Worm (Caenorhabditis elegans) whole organism, late embryonic: ENCODE data around the gene gtf-2A2.

Experiments used
- C38D4.7 ChIP-seq: fragments of 200-800 bp; sonication (Bioruptor generic); optimal IDR thresholded peaks from 2 replicates; lab custom pipeline; 2018; ENCODE audit warnings: mild to moderate bottlenecking, missing genetic modification characterization, moderate library complexity, missing compliant biosample characterization
- F13H6.1 ChIP-seq: sonication (generic microtip); optimal IDR thresholded peaks from 2 replicates; lab custom pipeline; 2016; ENCODE audit warnings: missing genetic modification characterization, missing compliant biosample characterization
- K02D7.2 ChIP-seq: sonication (generic microtip); optimal IDR thresholded peaks from 2 replicates; lab custom pipeline; 2017; ENCODE audit warnings: mild to moderate bottlenecking, missing genetic modification characterization, missing compliant biosample characterization
- K09A11.1 ChIP-seq: sonication (generic microtip); optimal IDR thresholded peaks from 2 replicates; lab custom pipeline; 2017; ENCODE audit warnings: antibody characterized with exemption, mild to moderate bottlenecking, missing genetic modification characterization, missing compliant biosample characterization; ENCODE audit not compliant: insufficient read depth
- ama-1 ChIP-seq: fragments of 150-350 bp; optimal IDR thresholded peaks from 2 replicates; lab custom pipeline; 2014
- ceh-14 ChIP-seq: sonication (generic microtip); optimal IDR thresholded peaks from 2 replicates; lab custom pipeline; 2016; ENCODE audit warnings: missing genotype, missing genetic modification characterization, missing compliant biosample characterization
- ceh-18 ChIP-seq: sonication (generic microtip); optimal IDR thresholded peaks from 2 replicates; lab custom pipeline; 2016; ENCODE audit warnings: missing genetic modification characterization, missing compliant biosample characterization
- ceh-22 ChIP-seq: sonication (generic microtip); optimal IDR thresholded peaks from 2 replicates; lab custom pipeline; 2017; ENCODE audit warnings: missing biosample characterization, missing genetic modification characterization
- ceh-31 ChIP-seq: sonication (generic microtip); optimal IDR thresholded peaks from 2 replicates; lab custom pipeline; 2016; ENCODE audit warnings: missing genetic modification characterization, missing compliant biosample characterization
- ceh-34 ChIP-seq: sonication (generic microtip); optimal IDR thresholded peaks from 2 replicates; lab custom pipeline; 2016; ENCODE audit warnings: mild to moderate bottlenecking, missing genetic modification characterization, missing compliant biosample characterization
- ceh-45 ChIP-seq: fragments of 200-800 bp; sonication (Bioruptor generic); IDR thresholded peaks from 2 replicates; pipeline ENCODE4 v1.3.6; 2022; ENCODE audit warnings: missing genetic modification reagents, missing genetic modification characterization, missing compliant biosample characterization
- ceh-48 ChIP-seq: sonication (generic microtip); optimal IDR thresholded peaks from 2 replicates; lab custom pipeline; 2016; ENCODE audit warnings: missing genetic modification characterization, inconsistent platforms, missing compliant biosample characterization
- ceh-9 ChIP-seq: sonication (generic microtip); optimal IDR thresholded peaks from 2 replicates; lab custom pipeline; 2016; ENCODE audit warnings: mild to moderate bottlenecking, missing genetic modification characterization, inconsistent platforms, missing compliant biosample characterization
- dmd-4 ChIP-seq: sonication (generic microtip); optimal IDR thresholded peaks from 2 replicates; lab custom pipeline; 2016; ENCODE audit warnings: borderline replicate concordance, missing genetic modification characterization, missing compliant biosample characterization
- dve-1 ChIP-seq: sonication (generic microtip); optimal IDR thresholded peaks from 2 replicates; lab custom pipeline; 2017; ENCODE audit warnings: antibody characterized with exemption, mild to moderate bottlenecking, missing genetic modification characterization, missing compliant biosample characterization
- elt-2 ChIP-seq: sonication (generic microtip); optimal IDR thresholded peaks from 2 replicates; lab custom pipeline; 2016; ENCODE audit warnings: missing genetic modification reagents, missing genetic modification characterization, missing compliant biosample characterization
- ets-4 ChIP-seq: sonication (generic microtip); optimal IDR thresholded peaks from 2 replicates; lab custom pipeline; 2016; ENCODE audit warnings: missing genetic modification characterization, missing compliant biosample characterization
- eyg-1 ChIP-seq: sonication (generic microtip); optimal IDR thresholded peaks from 2 replicates; lab custom pipeline; 2016; ENCODE audit warnings: missing genotype, missing genetic modification characterization, missing compliant biosample characterization
- fkh-6 ChIP-seq: sonication (generic microtip); optimal IDR thresholded peaks from 2 replicates; lab custom pipeline; 2016; ENCODE audit warnings: missing genetic modification characterization, missing compliant biosample characterization
- hlh-13 ChIP-seq: fragments of 200-800 bp; sonication (Bioruptor generic); optimal IDR thresholded peaks from 2 replicates; lab custom pipeline; 2018; ENCODE audit warnings: mild to moderate bottlenecking, missing genetic modification characterization, missing compliant biosample characterization
- hlh-15 ChIP-seq: sonication (generic microtip); optimal IDR thresholded peaks from 2 replicates; lab custom pipeline; 2016; ENCODE audit warnings: missing genetic modification characterization, missing compliant biosample characterization
- hlh-6 ChIP-seq: sonication (generic microtip); optimal IDR thresholded peaks from 2 replicates; lab custom pipeline; 2016; ENCODE audit warnings: missing genotype, missing genetic modification characterization, missing compliant biosample characterization
- hlh-8 ChIP-seq: sonication (generic microtip); optimal IDR thresholded peaks from 2 replicates; lab custom pipeline; 2016; ENCODE audit warnings: missing genotype, missing genetic modification characterization, missing compliant biosample characterization
- lin-11 ChIP-seq: fragments of 200-800 bp; sonication (Bioruptor generic); optimal IDR thresholded peaks from 2 replicates; lab custom pipeline; 2018; ENCODE audit warnings: mild to moderate bottlenecking, missing genetic modification characterization, missing compliant biosample characterization
- madf-2 ChIP-seq: sonication (generic microtip); optimal IDR thresholded peaks from 2 replicates; lab custom pipeline; 2017; ENCODE audit warnings: missing genetic modification characterization, missing compliant biosample characterization
- nhr-232 ChIP-seq: sonication (generic microtip); optimal IDR thresholded peaks from 2 replicates; lab custom pipeline; 2016; ENCODE audit warnings: missing genetic modification characterization, missing compliant biosample characterization
- npax-4 ChIP-seq: sonication (generic microtip); optimal IDR thresholded peaks from 2 replicates; lab custom pipeline; 2016; ENCODE audit warnings: missing genetic modification characterization, missing compliant biosample characterization
- odd-2 ChIP-seq: sonication (generic microtip); optimal IDR thresholded peaks from 2 replicates; lab custom pipeline; 2017; ENCODE audit warnings: antibody characterized with exemption, mild to moderate bottlenecking, missing genetic modification characterization, missing compliant biosample characterization
- pag-3 ChIP-seq: sonication (generic microtip); optimal IDR thresholded peaks from 2 replicates; lab custom pipeline; 2016; ENCODE audit warnings: missing compliant biosample characterization, missing genetic modification characterization, borderline replicate concordance
- pat-9 ChIP-seq: fragments of 200-800 bp; sonication (Bioruptor generic); optimal IDR thresholded peaks from 2 replicates; lab custom pipeline; 2018; ENCODE audit warnings: mild to moderate bottlenecking, missing genetic modification characterization, moderate library complexity, missing compliant biosample characterization
- pha-4 ChIP-seq: fragments of 150-350 bp; optimal IDR thresholded peaks from 2 replicates; lab custom pipeline; 2018; ENCODE audit warnings: missing biosample characterization, missing genetic modification reagents, missing genetic modification characterization
- pqm-1 ChIP-seq: sonication (generic microtip); optimal IDR thresholded peaks from 2 replicates; lab custom pipeline; 2016; ENCODE audit warnings: missing genetic modification characterization, missing compliant biosample characterization
- pros-1 ChIP-seq: fragments of 150-350 bp; optimal IDR thresholded peaks from 2 replicates; lab custom pipeline; 2014; ENCODE audit warnings: missing biosample characterization, missing genetic modification reagents, missing genetic modification characterization
- ref-2 ChIP-seq: sonication (generic microtip); optimal IDR thresholded peaks from 2 replicates; lab custom pipeline; 2016; ENCODE audit warnings: missing genetic modification characterization, missing compliant biosample characterization
- rnt-1 ChIP-seq: sonication (generic microtip); optimal IDR thresholded peaks from 2 replicates; lab custom pipeline; 2016; ENCODE audit warnings: missing genetic modification characterization, missing compliant biosample characterization
- sdc-2 ChIP-seq: sonication (generic microtip); optimal IDR thresholded peaks from 2 replicates; lab custom pipeline; 2016; ENCODE audit warnings: missing genotype, missing genetic modification characterization, missing compliant biosample characterization
- unc-3 ChIP-seq, 2 experiments: fragments of 200-800 bp in 1 of 2; sonication (Bioruptor generic) in 1 of 2; sonication (generic microtip) in 1 of 2; conservative IDR thresholded peaks in 1 of 2; optimal IDR thresholded peaks in 1 of 2; 2 replicates each; pipeline versions ENCODE4 v1.3.6 to Lab custom; 2016 to 2022; ENCODE audit warnings: missing compliant biosample characterization in 2 of 2, missing genetic modification characterization in 2 of 2, missing genetic modification reagents in 1 of 2
- unc-42 ChIP-seq: sonication (generic microtip); optimal IDR thresholded peaks from 2 replicates; lab custom pipeline; 2016; ENCODE audit warnings: missing genotype, missing genetic modification characterization, missing compliant biosample characterization
- unc-86 ChIP-seq: sonication (generic microtip); optimal IDR thresholded peaks from 2 replicates; lab custom pipeline; 2016; ENCODE audit warnings: missing genetic modification characterization, missing compliant biosample characterization
- zip-5 ChIP-seq: sonication (generic microtip); optimal IDR thresholded peaks from 2 replicates; lab custom pipeline; 2016; ENCODE audit warnings: missing genetic modification characterization, missing compliant biosample characterization

gtf-2A2 gene

ce11 chrIII:12608220-12608958 lies 16.2 kb upstream of the gtf-2A2 start, which contains the start of gene epc-1 (continued):
- TF ChIP-seq lin-11 (tag; lab: Kevin White, UChicago) (no peak), zip-5 (tag; lab: Kevin White, UChicago) (no peak), unc-42 (peak; percentile 64), pqm-1 (tag; lab: Kevin White, UChicago) (no peak), hlh-8 (tag; lab: Kevin White, UChicago) (peak; percentile 8), hlh-15 (tag; lab: Kevin White, UChicago) (no peak), pros-1 (peak; percentile 47), madf-2 (peak; percentile 37), hlh-13 (GFP tag; lab: Kevin White, UChicago) (no peak), sdc-2 (tag; lab: Kevin White, UChicago) (peak; percentile 45), odd-2 (tag; lab: Kevin White, UChicago) (no peak), pag-3 (tag; lab: Kevin White, UChicago) (no peak), unc-86 (tag; lab: Kevin White, UChicago) (peak; percentile 14), ceh-34 (tag; lab: Kevin White, UChicago) (peak; percentile 84), elt-2 (tag; lab: Kevin White, UChicago) (peak; percentile 45), ceh-48 (tag; lab: Kevin White, UChicago) (peak; percentile 32), pha-4 (tag; lab: Kevin White, UChicago) (no peak), npax-4 (tag; lab: Kevin White, UChicago) (no peak), ceh-22 (tag; lab: Kevin White, UChicago) (no peak), rnt-1 (peak; percentile 42), fkh-6 (tag; lab: Kevin White, UChicago) (no peak), K02D7.2 (tag; lab: Kevin White, UChicago) (no peak), ets-4 (tag; lab: Kevin White, UChicago) (peak; percentile 62)

ce11 chrIII:12608989-12609388 lies 15.6 kb upstream of the gtf-2A2 start, which contains the start of gene Y111B2A.12:
Y111B2A.12 (plus strand) TSS chrIII:12609289.
- no peak for TF ChIP-seq ama-1
- no peak for TF ChIP-seq zip-5 (tag; lab: Kevin White, UChicago)
- no peak for TF ChIP-seq pqm-1 (tag; lab: Kevin White, UChicago)
- no peak for TF ChIP-seq K09A11.1 (tag; lab: Kevin White, UChicago)
- no peak for TF ChIP-seq ceh-45 (GFP tag; lab: Robert Waterston, UW)
- no peak for TF ChIP-seq dmd-4 (tag; lab: Kevin White, UChicago)
- TF ChIP-seq hlh-6 (tag; lab: Kevin White, UChicago): no peak
- TF ChIP-seq lin-11 (tag; lab: Kevin White, UChicago): no peak
- TF ChIP-seq dve-1 (tag; lab: Kevin White, UChicago): no peak
- TF ChIP-seq nhr-232: no peak
- no peak for TF ChIP-seq ceh-14

ce11 chrIII:12609410-12609809 lies 15.2 kb upstream of the gtf-2A2 start:
- TF ChIP-seq ref-2 (tag; lab: Kevin White, UChicago): no peak
- no peak for TF ChIP-seq C38D4.7
- no peak for TF ChIP-seq ceh-18 (tag; lab: Kevin White, UChicago)
- TF ChIP-seq pat-9 (tag; lab: Kevin White, UChicago): no peak
- no peak for TF ChIP-seq dmd-4 (tag; lab: Kevin White, UChicago)
- TF ChIP-seq odd-2 (tag; lab: Kevin White, UChicago): no peak
- no peak for TF ChIP-seq unc-3 (GFP tag; conservative IDR thresholded peaks at IDR 0.05; lab: Robert Waterston, UW)
- no peak for TF ChIP-seq unc-3 (tag; optimal IDR thresholded peaks at IDR 0.05; lab: Kevin White, UChicago)
- TF ChIP-seq F13H6.1 (tag; lab: Kevin White, UChicago): no peak
- TF ChIP-seq ets-4 (tag; lab: Kevin White, UChicago): no peak
- TF ChIP-seq eyg-1: no peak
- TF ChIP-seq ceh-9: no peak
- TF ChIP-seq ceh-31 (tag; lab: Kevin White, UChicago): no peak
